Worm (Caenorhabditis elegans) whole organism, early embryonic: ENCODE measurements around the gene nlg-1.

Experiments
- aly-1 ChIP-seq: sonication (generic microtip); optimal IDR thresholded peaks from 2 replicates; lab custom pipeline; 2016; ENCODE audit warnings: missing genetic modification characterization, missing compliant biosample characterization
- ama-1 ChIP-seq: fragments of 150-350 bp; optimal IDR thresholded peaks from 2 replicates; lab custom pipeline; 2014
- ceh-36 ChIP-seq: sonication (generic microtip); optimal IDR thresholded peaks from 2 replicates; lab custom pipeline; 2016; ENCODE audit warnings: missing genetic modification characterization, inconsistent platforms, missing compliant biosample characterization
- ets-7 ChIP-seq: sonication (generic microtip); optimal IDR thresholded peaks from 2 replicates; lab custom pipeline; 2016; ENCODE audit warnings: missing genotype, missing genetic modification characterization, missing compliant biosample characterization
- pes-1 ChIP-seq: fragments of 200-800 bp; sonication (Bioruptor generic); IDR thresholded peaks from 2 replicates; pipeline ENCODE4 v1.3.6; 2022; ENCODE audit warnings: missing genetic modification reagents, missing genetic modification characterization, missing compliant biosample characterization
- tbx-37 ChIP-seq: fragments of 200-800 bp; sonication (Bioruptor generic); conservative IDR thresholded peaks from 2 replicates; pipeline ENCODE4 v1.3.6; 2022; ENCODE audit warnings: missing genetic modification reagents, missing genetic modification characterization, missing compliant biosample characterization

DNA sequence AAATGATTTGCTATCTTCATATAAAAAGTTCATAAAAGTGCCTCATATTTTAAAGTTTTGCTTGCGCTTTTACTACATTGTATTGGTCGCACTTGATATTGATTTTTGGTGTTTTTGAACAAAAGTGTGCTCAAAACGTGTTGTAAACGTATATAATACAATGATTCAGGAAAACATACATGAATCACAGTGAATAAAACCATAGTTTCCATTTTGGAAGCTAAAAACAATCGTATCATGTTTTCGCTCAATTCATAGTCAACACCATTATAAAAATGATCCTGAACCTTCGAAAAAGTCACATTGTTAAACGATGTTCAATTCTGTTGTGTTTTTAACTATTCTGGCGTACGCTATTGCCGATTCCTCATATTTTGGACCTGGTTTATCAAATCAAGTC is 16.3 kb upstream of the nlg-1 start, which contains the start of gene C40C9.3:
- TF ChIP-seq ets-7 (tag; lab: Kevin White, UChicago) (no peak), tbx-37 (GFP tag; lab: Robert Waterston, UW) (no peak), ceh-36 (tag; lab: Kevin White, UChicago) (no peak), aly-1 (no peak), ama-1 (lab: Kevin White, UChicago) (no peak), pes-1 (GFP tag; lab: Robert Waterston, UW) (no peak)
